Worm (Caenorhabditis elegans) whole organism, L2 larva: ENCODE results near the gene srsx-31.

Experiments
- aly-2 ChIP-seq: fragments of 150-350 bp; optimal IDR thresholded peaks from 2 replicates; lab custom pipeline; 2014; ENCODE audit warnings: missing biosample characterization, missing genetic modification characterization
- lin-13 ChIP-seq: fragments of 150-350 bp; optimal IDR thresholded peaks from 2 replicates; lab custom pipeline; 2014; ENCODE audit warnings: missing biosample characterization, missing genetic modification reagents, missing genetic modification characterization
- mdl-1 ChIP-seq, 2 experiments: fragments of 150-350 bp in 1 of 2; sonication (generic microtip) in 1 of 2; optimal IDR thresholded peaks; 2 replicates each; lab custom pipeline; 2017; ENCODE audit warnings: missing biosample characterization in 2 of 2, missing genetic modification characterization in 2 of 2
- nhr-77 ChIP-seq: fragments of 150-350 bp; optimal IDR thresholded peaks from 2 replicates; lab custom pipeline; 2014; ENCODE audit warnings: missing biosample characterization, missing genetic modification characterization
- sem-4 ChIP-seq: fragments of 150-350 bp; optimal IDR thresholded peaks from 2 replicates; lab custom pipeline; 2014; ENCODE audit warnings: missing biosample characterization, missing genetic modification reagents, missing genetic modification characterization

DNA sequence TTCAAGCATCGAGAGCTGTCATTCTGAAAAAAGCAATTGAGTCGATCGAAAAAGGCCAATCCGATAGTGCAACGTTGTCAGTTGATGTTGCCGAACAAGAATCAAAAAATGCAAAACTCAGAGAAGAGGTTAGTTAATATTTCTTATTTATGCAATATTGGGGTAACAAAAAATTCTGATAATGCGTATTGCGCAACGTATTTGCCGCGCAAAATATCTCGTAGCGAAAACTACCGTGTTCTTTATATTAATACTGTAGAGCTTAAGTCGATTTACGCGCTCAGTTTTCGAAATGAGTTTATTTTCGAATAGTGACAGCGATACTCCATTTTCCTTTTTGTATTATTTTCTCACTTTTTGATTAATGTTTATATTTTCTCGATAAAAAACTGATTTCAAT lies 9.9 kb downstream of the srsx-31 start:
- no peak for TF ChIP-seq mdl-1 (tag; optimal IDR thresholded peaks at IDR 0.05; lab: Kevin White, UChicago)
- no peak for TF ChIP-seq aly-2
- TF ChIP-seq sem-4 (tag; lab: Kevin White, UChicago), result no peak
- no peak for TF ChIP-seq nhr-77 (tag; lab: Kevin White, UChicago)
- no peak for TF ChIP-seq lin-13
